Fruit fly (Drosophila melanogaster) whole organism, embryonic: ENCODE results near the gene CG33258.

Experiments used
- Abd-B ChIP-seq: fragments of 200-800 bp; sonication (Bioruptor generic); optimal IDR thresholded peaks from 2 replicates; lab custom pipeline; 2018; ENCODE audit warnings: missing biosample characterization, mild to moderate bottlenecking, missing genetic modification characterization, moderate library complexity
- CG10147 ChIP-seq: fragments of 200-800 bp; sonication (Bioruptor generic); optimal IDR thresholded peaks from 2 replicates; lab custom pipeline; 2019; ENCODE audit warnings: missing biosample characterization, mild to moderate bottlenecking, missing genetic modification characterization, moderate library complexity
- CG10543 ChIP-seq: fragments of 200-800 bp; sonication (Bioruptor generic); optimal IDR thresholded peaks from 3 replicates; lab custom pipeline; 2017; ENCODE audit warnings: missing biosample characterization, mild to moderate bottlenecking, missing genetic modification characterization, moderate library complexity
- CG11398 ChIP-seq: fragments of 200-800 bp; sonication (Bioruptor generic); optimal IDR thresholded peaks from 2 replicates; lab custom pipeline; 2016; ENCODE audit warnings: missing biosample characterization, missing genetic modification characterization
- CG13287 ChIP-seq: fragments of 200-800 bp; sonication (Bioruptor generic); IDR thresholded peaks from 2 replicates; pipeline ENCODE4 v1.3.6; 2022; ENCODE audit warnings: missing biosample characterization, missing genetic modification characterization; ENCODE audit not compliant: partially characterized antibody
- CG17385 ChIP-seq: fragments of 200-800 bp; sonication (Bioruptor generic); optimal IDR thresholded peaks from 3 replicates; lab custom pipeline; 2018; ENCODE audit warnings: missing biosample characterization, mild to moderate bottlenecking, missing genetic modification characterization
- CG17829 ChIP-seq: fragments of 200-800 bp; optimal IDR thresholded peaks from 2 replicates; lab custom pipeline; 2019; ENCODE audit warnings: missing biosample characterization, mild to moderate bottlenecking, missing genetic modification characterization, moderate library complexity
- CG2116 ChIP-seq: fragments of 200-800 bp; sonication (Bioruptor generic); optimal IDR thresholded peaks from 3 replicates; lab custom pipeline; 2018; ENCODE audit warnings: missing biosample characterization, mild to moderate bottlenecking, missing genetic modification characterization
- CG2199 ChIP-seq: fragments of 200-800 bp; sonication (Bioruptor generic); IDR thresholded peaks from 3 replicates; pipeline ENCODE4 v1.3.6; 2022; ENCODE audit warnings: missing biosample characterization, missing genetic modification characterization
- CG31224 ChIP-seq: fragments of 200-800 bp; sonication (Bioruptor generic); IDR thresholded peaks from 2 replicates; pipeline ENCODE4 v1.3.6; 2022; ENCODE audit warnings: missing biosample characterization, missing genetic modification characterization
- CG32772 ChIP-seq: fragments of 200-800 bp; sonication (Bioruptor generic); IDR thresholded peaks from 2 replicates; pipeline ENCODE4 v1.3.6; 2022; ENCODE audit warnings: missing biosample characterization, missing genetic modification characterization
- CG33557 ChIP-seq: fragments of 200-800 bp; sonication (Bioruptor generic); optimal IDR thresholded peaks from 2 replicates; lab custom pipeline; 2019; ENCODE audit warnings: missing biosample characterization, mild to moderate bottlenecking, missing genetic modification characterization, moderate library complexity
- CG34376 ChIP-seq: fragments of 200-800 bp; sonication (Bioruptor generic); optimal IDR thresholded peaks from 2 replicates; lab custom pipeline; 2018; ENCODE audit warnings: missing biosample characterization, mild to moderate bottlenecking, missing genetic modification characterization
- CG4707 ChIP-seq: fragments of 200-800 bp; sonication (Bioruptor generic); optimal IDR thresholded peaks from 2 replicates; lab custom pipeline; 2018; ENCODE audit warnings: missing biosample characterization, mild to moderate bottlenecking, missing genetic modification characterization, moderate library complexity
- CG5953 ChIP-seq: fragments of 200-800 bp; sonication (Bioruptor generic); IDR thresholded peaks from 2 replicates; pipeline ENCODE4 v1.3.6; 2022; ENCODE audit warnings: missing biosample characterization, missing genetic modification characterization
- CG6813 ChIP-seq: fragments of 200-800 bp; sonication (Bioruptor generic); optimal IDR thresholded peaks from 2 replicates; lab custom pipeline; 2017; ENCODE audit warnings: missing biosample characterization, missing genetic modification characterization, mild to moderate bottlenecking, moderate library complexity, missing genetic modification reagents
- CG7745 ChIP-seq: fragments of 200-800 bp; sonication (Bioruptor generic); optimal IDR thresholded peaks from 2 replicates; lab custom pipeline; 2018; ENCODE audit warnings: missing biosample characterization, mild to moderate bottlenecking, missing genetic modification characterization, moderate library complexity
- CoRest ChIP-seq: fragments of 200-800 bp; sonication (Bioruptor generic); optimal IDR thresholded peaks from 3 replicates; lab custom pipeline; 2018; ENCODE audit warnings: missing biosample characterization, mild to moderate bottlenecking, missing genetic modification characterization, moderate library complexity
- Dad ChIP-seq: fragments of 200-800 bp; sonication (Bioruptor generic); optimal IDR thresholded peaks from 3 replicates; lab custom pipeline; 2016; ENCODE audit warnings: missing biosample characterization, missing genetic modification characterization
- Dek ChIP-seq: fragments of 200-800 bp; sonication (Bioruptor generic); optimal IDR thresholded peaks from 3 replicates; lab custom pipeline; 2019; ENCODE audit warnings: missing biosample characterization, mild to moderate bottlenecking, missing genetic modification characterization, moderate library complexity
- Drgx ChIP-seq: fragments of 200-800 bp; sonication (Bioruptor generic); IDR thresholded peaks from 2 replicates; pipeline ENCODE4 v1.3.6; 2022; ENCODE audit warnings: missing biosample characterization, missing genetic modification characterization
- HLHmδ ChIP-seq: fragments of 200-800 bp; sonication (Bioruptor generic); optimal IDR thresholded peaks from 2 replicates; lab custom pipeline; 2018; ENCODE audit warnings: missing biosample characterization, mild to moderate bottlenecking, missing genetic modification characterization, moderate library complexity
- Hmr ChIP-seq: fragments of 200-800 bp; sonication (Bioruptor generic); optimal IDR thresholded peaks from 3 replicates; lab custom pipeline; 2017; ENCODE audit warnings: mild to moderate bottlenecking, missing biosample characterization, missing genetic modification reagents, missing genetic modification characterization
- NFAT ChIP-seq: fragments of 200-800 bp; sonication (Bioruptor generic); IDR thresholded peaks from 2 replicates; pipeline ENCODE4 v1.3.6; 2022; ENCODE audit warnings: missing biosample characterization, missing genetic modification characterization
- NfI ChIP-seq: fragments of 200-800 bp; sonication (Bioruptor generic); optimal IDR thresholded peaks from 3 replicates; lab custom pipeline; 2018; ENCODE audit warnings: missing biosample characterization, mild to moderate bottlenecking, missing genetic modification characterization, moderate library complexity
- Tbp ChIP-seq: fragments of >200 bp; optimal IDR thresholded peaks from 2 replicates; lab custom pipeline; 2018; ENCODE audit warnings: missing biosample characterization, missing genetic modification characterization
- Xbp1 ChIP-seq: fragments of 200-800 bp; sonication (Bioruptor generic); optimal IDR thresholded peaks from 3 replicates; lab custom pipeline; 2016; ENCODE audit warnings: missing biosample characterization, mild to moderate bottlenecking, missing genetic modification characterization
- Xrp1 ChIP-seq: fragments of 200-800 bp; sonication (Bioruptor generic); IDR thresholded peaks from 2 replicates; pipeline ENCODE4 v1.3.6; 2022; ENCODE audit warnings: missing biosample characterization, missing genetic modification characterization
- abd-A ChIP-seq: fragments of 200-800 bp; sonication (Bioruptor generic); optimal IDR thresholded peaks from 3 replicates; lab custom pipeline; 2019; ENCODE audit warnings: missing biosample characterization, mild to moderate bottlenecking, missing genetic modification characterization, moderate library complexity
- amos ChIP-seq: fragments of 200-800 bp; sonication (Bioruptor generic); IDR thresholded peaks from 2 replicates; pipeline ENCODE4 v1.3.6; 2022; ENCODE audit warnings: missing biosample characterization, missing genetic modification characterization; ENCODE audit not compliant: partially characterized antibody
- bigmax ChIP-seq: fragments of 200-800 bp; sonication (Bioruptor generic); optimal IDR thresholded peaks from 2 replicates; lab custom pipeline; 2018; ENCODE audit warnings: missing biosample characterization, mild to moderate bottlenecking, missing genetic modification characterization
- chinmo ChIP-seq: fragments of 200-800 bp; sonication (Bioruptor generic); IDR thresholded peaks from 4 replicates; pipeline ENCODE4 v1.3.6; 2022; ENCODE audit warnings: missing biosample characterization, missing genetic modification characterization; ENCODE audit not compliant: partially characterized antibody
- exex ChIP-seq: fragments of 200-800 bp; sonication (Bioruptor generic); optimal IDR thresholded peaks from 4 replicates; lab custom pipeline; 2018; ENCODE audit warnings: missing biosample characterization, mild to moderate bottlenecking, missing genetic modification characterization, moderate library complexity
- fd3F ChIP-seq: fragments of 200-800 bp; sonication (Bioruptor generic); optimal IDR thresholded peaks from 2 replicates; lab custom pipeline; 2018; ENCODE audit warnings: missing biosample characterization, mild to moderate bottlenecking, missing genetic modification characterization, moderate library complexity
- hb ChIP-seq: fragments of 200-800 bp; sonication (Bioruptor generic); IDR thresholded peaks from 3 replicates; pipeline ENCODE4 v1.3.6; 2022; ENCODE audit warnings: missing biosample characterization, missing genetic modification characterization; ENCODE audit not compliant: partially characterized antibody
- jumu ChIP-seq: fragments of 200-800 bp; sonication (Bioruptor generic); optimal IDR thresholded peaks from 3 replicates; lab custom pipeline; 2016; ENCODE audit warnings: missing biosample characterization, missing genetic modification characterization
- maf-S ChIP-seq: fragments of 200-800 bp; sonication (Bioruptor generic); optimal IDR thresholded peaks from 2 replicates; lab custom pipeline; 2016; ENCODE audit warnings: missing biosample characterization, missing genetic modification characterization
- nerfin-1 ChIP-seq: fragments of 200-800 bp; sonication (Bioruptor generic); optimal IDR thresholded peaks from 3 replicates; lab custom pipeline; 2019; ENCODE audit warnings: missing biosample characterization, mild to moderate bottlenecking, missing genetic modification characterization, moderate library complexity
- nmo ChIP-seq: fragments of 200-800 bp; sonication (Bioruptor generic); optimal IDR thresholded peaks from 2 replicates; lab custom pipeline; 2018; ENCODE audit warnings: missing biosample characterization, mild to moderate bottlenecking, missing genetic modification characterization, moderate library complexity
- otp ChIP-seq: fragments of 200-800 bp; sonication (Bioruptor generic); IDR thresholded peaks from 3 replicates; pipeline ENCODE4, ENCODE4 v1.3.6; 2022; ENCODE audit warnings: missing biosample characterization, missing genetic modification characterization
- pho ChIP-seq: fragments of 200-800 bp; sonication (Bioruptor generic); optimal IDR thresholded peaks from 2 replicates; lab custom pipeline; 2016; ENCODE audit warnings: missing biosample characterization, missing genetic modification characterization
- row ChIP-seq: fragments of 200-800 bp; sonication (Bioruptor generic); IDR thresholded peaks from 3 replicates; pipeline ENCODE4 v1.3.6; 2022; ENCODE audit warnings: missing biosample characterization, missing genetic modification characterization
- so ChIP-seq: fragments of 200-800 bp; sonication (Bioruptor generic); IDR thresholded peaks from 3 replicates; pipeline ENCODE4 v1.3.6; 2022; ENCODE audit warnings: missing biosample characterization, missing genetic modification characterization
- stwl ChIP-seq: fragments of 200-800 bp; sonication (Bioruptor generic); optimal IDR thresholded peaks from 3 replicates; lab custom pipeline; 2018; ENCODE audit warnings: missing biosample characterization, mild to moderate bottlenecking, missing genetic modification characterization, moderate library complexity
- tna ChIP-seq: fragments of 200-800 bp; sonication (Bioruptor generic); IDR thresholded peaks from 2 replicates; pipeline ENCODE4 v1.3.6; 2022; ENCODE audit warnings: missing biosample characterization, missing genetic modification characterization; ENCODE audit not compliant: partially characterized antibody
- ttk ChIP-seq: fragments of 200-800 bp; sonication (Bioruptor generic); IDR thresholded peaks from 2 replicates; pipeline ENCODE4 v2.1.2; 2022; ENCODE audit warnings: missing biosample characterization, missing genetic modification characterization
- unpg ChIP-seq: fragments of 200-800 bp; sonication (Bioruptor generic); optimal IDR thresholded peaks from 3 replicates; lab custom pipeline; 2018; ENCODE audit warnings: missing biosample characterization, mild to moderate bottlenecking, missing genetic modification characterization, moderate library complexity
- zen2 ChIP-seq: fragments of 200-800 bp; sonication (Bioruptor generic); IDR thresholded peaks from 3 replicates; pipeline ENCODE4 v1.3.6; 2022; ENCODE audit warnings: missing biosample characterization, missing genetic modification characterization; ENCODE audit not compliant: partially characterized antibody

The CG33258 gene

dm6 chr3L:16046387-16047066 is 35.8 kb upstream of the CG33258 start (continued):
- TF ChIP-seq hb (GFP tag; lab: Robert Waterston, UW) (no peak), CG17385 (GFP tag; lab: Kevin White, UChicago) (peak; percentile 1), CG2116 (GFP tag; lab: Kevin White, UChicago) (no peak), so (GFP tag; lab: Robert Waterston, UW) (peak; percentile 24; the same call in 1 of the 3 replicates), maf-S (GFP tag; lab: Kevin White, UChicago) (no peak), nerfin-1 (no peak), ttk (GFP tag; lab: Robert Waterston, UW) (0 out of 2 replicates have a peak, but pooled peaks have one; percentile 6), zen2 (GFP tag; lab: Robert Waterston, UW) (no peak), CG6813 (no peak), CG33557 (GFP tag; lab: Kevin White, UChicago) (no peak), chinmo (GFP tag; lab: Robert Waterston, UW) (peak; percentile 94), Dek (tag; lab: Kevin White, UChicago) (peak; percentile 14), CG34376 (peak; percentile 85), exex (peak; percentile 53), CoRest (tag; lab: Kevin White, UChicago) (no peak), CG5953 (GFP tag; lab: Robert Waterston, UW) (peak; percentile 16; the same call in 1 of the 2 replicates), HLHmδ (GFP tag; lab: Kevin White, UChicago) (peak; percentile 2), bigmax (GFP tag; lab: Kevin White, UChicago) (peak; percentile 94), abd-A (tag; lab: Kevin White, UChicago) (peak; percentile 85), CG31224 (GFP tag; lab: Robert Waterston, UW) (no peak), CG13287 (GFP tag; lab: Robert Waterston, UW) (peak; percentile 10; the same call in 1 of the 2 replicates), Tbp (GFP tag; lab: Kevin White, UChicago) (no peak), CG2199 (GFP tag; lab: Robert Waterston, UW) (peak; percentile 89), CG17829 (tag; lab: Kevin White, UChicago) (peak; percentile 60), pho (GFP tag; lab: Kevin White, UChicago) (no peak), unpg (peak; percentile 10), row (GFP tag; lab: Robert Waterston, UW) (peak; percentile 31; the same call in 1 of the 3 replicates), tna (no peak), CG32772 (peak; percentile 6; the same call in 1 of the 2 replicates), amos (GFP tag; lab: Robert Waterston, UW) (peak; percentile 44; the same call in 1 of the 2 replicates), Drgx (GFP tag; lab: Robert Waterston, UW) (peak; percentile 62), Xbp1 (GFP tag; lab: Kevin White, UChicago) (peak; percentile 5), stwl (no peak), CG10543 (GFP tag; lab: Kevin White, UChicago) (peak; percentile 89), fd3F (GFP tag; lab: Kevin White, UChicago) (no peak), Abd-B (no peak), Hmr (GFP tag; lab: Kevin White, UChicago) (no peak), CG7745 (tag; lab: Kevin White, UChicago) (peak; percentile 37), CG10147 (GFP tag; lab: Kevin White, UChicago) (no peak), nmo (peak; percentile 4), CG11398 (GFP tag; lab: Kevin White, UChicago) (peak; percentile 37), otp (GFP tag; lab: Robert Waterston, UW) (peak; percentile 55; the same call in 1 of the 3 replicates), NFAT (peak; percentile 65), Xrp1 (no peak; the same call in 1 of the 2 replicates), NfI (GFP tag; lab: Kevin White, UChicago) (peak; percentile 17), Dad (GFP tag; lab: Kevin White, UChicago) (no peak), jumu (GFP tag; lab: Kevin White, UChicago) (no peak), CG4707 (GFP tag; lab: Kevin White, UChicago) (peak; percentile 11)
